Worm (Caenorhabditis elegans) whole organism, L4 larva: ENCODE measurements around the gene dhs-24.

Source experiments
- F10B5.3 ChIP-seq: sonication (generic microtip); optimal IDR thresholded peaks from 2 replicates; lab custom pipeline; 2016; ENCODE audit warnings: mild to moderate bottlenecking, missing genetic modification characterization, missing compliant biosample characterization
- T20F7.1 ChIP-seq: fragments of 200-800 bp; sonication (Bioruptor generic); optimal IDR thresholded peaks from 2 replicates; lab custom pipeline; 2018; ENCODE audit warnings: mild to moderate bottlenecking, missing genetic modification characterization, missing compliant biosample characterization
- T26A8.4 ChIP-seq: fragments of 200-800 bp; sonication (Bioruptor generic); IDR thresholded peaks from 2 replicates; pipeline ENCODE4 v1.3.6; 2022; ENCODE audit warnings: missing genetic modification characterization, missing compliant biosample characterization
- ZK337.2 ChIP-seq: fragments of 200-800 bp; sonication (Bioruptor generic); IDR thresholded peaks from 2 replicates; pipeline ENCODE4 v1.3.6; 2022; ENCODE audit warnings: missing genetic modification reagents, missing genetic modification characterization, missing compliant biosample characterization
- ZK546.5 ChIP-seq, 2 experiments: sonication (generic microtip); optimal IDR thresholded peaks; 2 replicates each; lab custom pipeline; 2017; ENCODE audit warnings: missing biosample characterization in 2 of 2, missing genetic modification characterization in 2 of 2
- aha-1 ChIP-seq: fragments of 150-350 bp; peaks from one replicate; lab custom pipeline; 2014; ENCODE audit warnings: missing biosample characterization, missing genetic modification characterization
- aly-2 ChIP-seq: sonication (generic microtip); optimal IDR thresholded peaks from 2 replicates; lab custom pipeline; 2018; ENCODE audit warnings: missing biosample characterization, missing genetic modification characterization
- ceh-20 ChIP-seq: fragments of 200-800 bp; sonication (Bioruptor generic); IDR thresholded peaks from 2 replicates; pipeline ENCODE4 v1.3.6; 2022; ENCODE audit warnings: missing genetic modification reagents, missing genetic modification characterization, missing compliant biosample characterization
- ceh-28 ChIP-seq: fragments of 150-350 bp; optimal IDR thresholded peaks from 2 replicates; lab custom pipeline; 2014; ENCODE audit warnings: missing biosample characterization, missing genetic modification reagents, missing genetic modification characterization
- ceh-32 ChIP-seq: sonication (generic microtip); optimal IDR thresholded peaks from 2 replicates; lab custom pipeline; 2016; ENCODE audit warnings: mild to moderate bottlenecking, missing genetic modification characterization, missing compliant biosample characterization; ENCODE audit not compliant: poor library complexity
- ceh-44 ChIP-seq: fragments of 200-800 bp; sonication (Bioruptor generic); IDR thresholded peaks from 2 replicates; pipeline ENCODE4 v1.3.6; 2022; ENCODE audit warnings: missing genetic modification reagents, missing genetic modification characterization, missing compliant biosample characterization
- ceh-62 ChIP-seq: sonication (generic microtip); optimal IDR thresholded peaks from 2 replicates; lab custom pipeline; 2017; ENCODE audit warnings: missing biosample characterization, missing genetic modification characterization
- daf-16 ChIP-seq, 3 experiments: sonication (generic microtip); optimal IDR thresholded peaks; 2 replicates each; lab custom pipeline; 2016 to 2017; ENCODE audit warnings: missing genetic modification characterization in 3 of 3, missing genetic modification reagents in 3 of 3, mild to moderate bottlenecking in 2 of 3, missing compliant biosample characterization in 2 of 3, missing biosample characterization in 1 of 3, moderate library complexity in 1 of 3
- daf-19 ChIP-seq: fragments of 200-800 bp; sonication (Bioruptor generic); conservative IDR thresholded peaks from 2 replicates; pipeline ENCODE4 v1.3.6; 2022; ENCODE audit warnings: missing genetic modification characterization, missing compliant biosample characterization
- daf-8 ChIP-seq: fragments of 200-800 bp; sonication (Bioruptor generic); IDR thresholded peaks from 2 replicates; pipeline ENCODE4 v1.3.6; 2022; ENCODE audit warnings: missing genetic modification characterization, missing compliant biosample characterization
- dmd-9 ChIP-seq: fragments of 200-800 bp; sonication (Bioruptor generic); IDR thresholded peaks from 2 replicates; pipeline ENCODE4 v1.3.6; 2022; ENCODE audit warnings: missing genetic modification reagents, missing genetic modification characterization, missing compliant biosample characterization
- dve-1 ChIP-seq: sonication (generic microtip); optimal IDR thresholded peaks from 2 replicates; lab custom pipeline; 2017; ENCODE audit warnings: antibody characterized with exemption, mild to moderate bottlenecking, missing genetic modification characterization, missing compliant biosample characterization; ENCODE audit not compliant: insufficient read depth
- egl-27 ChIP-seq: sonication (generic microtip); optimal IDR thresholded peaks from 3 replicates; lab custom pipeline; 2017; ENCODE audit warnings: missing biosample characterization, missing genetic modification reagents, missing genetic modification characterization
- egl-43 ChIP-seq: fragments of 200-800 bp; sonication (Bioruptor generic); IDR thresholded peaks from 2 replicates; pipeline ENCODE4 v1.3.6; 2022; ENCODE audit warnings: missing genetic modification reagents, missing genetic modification characterization, missing compliant biosample characterization
- fkh-10 ChIP-seq: fragments of 150-350 bp; optimal IDR thresholded peaks from 2 replicates; lab custom pipeline; 2014; ENCODE audit warnings: missing biosample characterization, missing genetic modification reagents, missing genetic modification characterization
- hlh-11 ChIP-seq: fragments of 200-800 bp; sonication (Bioruptor generic); optimal IDR thresholded peaks from 2 replicates; lab custom pipeline; 2018; ENCODE audit warnings: mild to moderate bottlenecking, missing genetic modification characterization, missing compliant biosample characterization
- lim-7 ChIP-seq: fragments of 200-800 bp; sonication (Bioruptor generic); IDR thresholded peaks from 2 replicates; pipeline ENCODE4 v1.3.6; 2022; ENCODE audit warnings: missing genetic modification characterization, missing compliant biosample characterization
- lin-1 ChIP-seq: fragments of 200-800 bp; sonication (Bioruptor generic); IDR thresholded peaks from 2 replicates; pipeline ENCODE4 v1.3.6; 2022; ENCODE audit warnings: missing genetic modification reagents, missing genetic modification characterization, missing compliant biosample characterization
- lin-13 ChIP-seq: fragments of 150-350 bp; optimal IDR thresholded peaks from 2 replicates; lab custom pipeline; 2014; ENCODE audit warnings: missing biosample characterization, missing genetic modification reagents, missing genetic modification characterization
- lin-15B ChIP-seq: fragments of 150-350 bp; sonication (generic microtip); optimal IDR thresholded peaks from 3 replicates; lab custom pipeline; 2014; ENCODE audit warnings: missing biosample characterization, missing genetic modification characterization
- lin-39 ChIP-seq: fragments of 150-350 bp; optimal IDR thresholded peaks from 2 replicates; lab custom pipeline; 2014; ENCODE audit warnings: missing biosample characterization, missing genetic modification reagents, missing genetic modification characterization
- lsy-2 ChIP-seq, 2 experiments: fragments of 150-350 bp in 1 of 2; sonication (generic microtip) in 1 of 2; optimal IDR thresholded peaks; 2 replicates each; lab custom pipeline; 2014 to 2017; ENCODE audit warnings: missing biosample characterization in 2 of 2, missing genetic modification characterization in 2 of 2
- madf-5 ChIP-seq, 2 experiments: fragments of 200-800 bp; sonication (Bioruptor generic); IDR thresholded peaks; 2 replicates each; pipeline ENCODE4 v1.3.6; 2022; ENCODE audit warnings: missing compliant biosample characterization in 2 of 2, missing genetic modification characterization in 2 of 2
- madf-9 ChIP-seq: fragments of 200-800 bp; sonication (Bioruptor generic); conservative IDR thresholded peaks from 2 replicates; pipeline ENCODE4 v1.3.6; 2022; ENCODE audit warnings: missing genetic modification reagents, missing genetic modification characterization, missing compliant biosample characterization
- mep-1 ChIP-seq: fragments of 150-350 bp; sonication (generic microtip); optimal IDR thresholded peaks from 3 replicates; lab custom pipeline; 2014; ENCODE audit warnings: missing biosample characterization, missing genetic modification characterization
- mes-2 ChIP-seq: sonication (generic microtip); optimal IDR thresholded peaks from 2 replicates; lab custom pipeline; 2016; ENCODE audit warnings: missing genotype, mild to moderate bottlenecking, missing genetic modification characterization, missing compliant biosample characterization; ENCODE audit not compliant: poor library complexity, severe bottlenecking
- nhr-11 ChIP-seq: fragments of 150-350 bp; optimal IDR thresholded peaks from 2 replicates; lab custom pipeline; 2014; ENCODE audit warnings: missing biosample characterization, missing genetic modification characterization
- nhr-6 ChIP-seq: fragments of 150-350 bp; optimal IDR thresholded peaks from 2 replicates; lab custom pipeline; 2014; ENCODE audit warnings: missing biosample characterization, missing genetic modification characterization
- nhr-76 ChIP-seq: fragments of 150-350 bp; optimal IDR thresholded peaks from 2 replicates; lab custom pipeline; 2014; ENCODE audit warnings: missing biosample characterization, missing genetic modification characterization
- nhr-77 ChIP-seq: fragments of 150-350 bp; optimal IDR thresholded peaks from 2 replicates; lab custom pipeline; 2014; ENCODE audit warnings: missing biosample characterization, missing genetic modification characterization
- php-3 ChIP-seq: fragments of 200-800 bp; sonication (Bioruptor generic); IDR thresholded peaks from 2 replicates; pipeline ENCODE4 v1.3.6; 2022; ENCODE audit warnings: missing genetic modification reagents, missing genetic modification characterization, missing compliant biosample characterization
- pqm-1 ChIP-seq: sonication (generic microtip); optimal IDR thresholded peaks from 2 replicates; lab custom pipeline; 2017; ENCODE audit warnings: missing biosample characterization, missing genetic modification characterization
- saeg-2 ChIP-seq: fragments of 200-800 bp; sonication (Bioruptor generic); IDR thresholded peaks from 2 replicates; pipeline ENCODE4 v1.3.6; 2022; ENCODE audit warnings: missing genetic modification reagents, missing genetic modification characterization, missing compliant biosample characterization
- set-16 ChIP-seq: fragments of 200-800 bp; sonication (Bioruptor generic); IDR thresholded peaks from 2 replicates; pipeline ENCODE4 v1.3.6; 2022; ENCODE audit warnings: missing genetic modification reagents, missing genetic modification characterization, missing compliant biosample characterization
- snpc-1.2 ChIP-seq: fragments of 200-800 bp; sonication (Bioruptor generic); IDR thresholded peaks from 2 replicates; pipeline ENCODE4 v1.3.6; 2022; ENCODE audit warnings: missing genetic modification reagents, missing genetic modification characterization, missing compliant biosample characterization
- spr-3 ChIP-seq: fragments of 200-800 bp; sonication (Bioruptor generic); optimal IDR thresholded peaks from 2 replicates; lab custom pipeline; 2018; ENCODE audit warnings: mild to moderate bottlenecking, missing genetic modification characterization, missing compliant biosample characterization
- tag-97 ChIP-seq: fragments of 200-800 bp; sonication (Bioruptor generic); IDR thresholded peaks from 2 replicates; pipeline ENCODE4 v1.3.6; 2022; ENCODE audit warnings: missing genetic modification characterization, missing compliant biosample characterization
- tra-1 ChIP-seq: fragments of 200-800 bp; sonication (Bioruptor generic); IDR thresholded peaks from 2 replicates; pipeline ENCODE4 v1.3.6; 2022; ENCODE audit warnings: missing genetic modification reagents, missing genetic modification characterization, missing compliant biosample characterization
- unc-62 ChIP-seq, 3 experiments: fragments of 150-350 bp in 1 of 3; sonication (generic microtip); optimal IDR thresholded peaks in 2 of 3; peaks in 1 of 3; 1 replicate in 1 of 3; 2 replicates in 2 of 3; lab custom pipeline; 2014 to 2017; ENCODE audit warnings: missing biosample characterization in 3 of 3, missing genetic modification characterization in 3 of 3, missing genetic modification reagents in 3 of 3, missing genotype in 1 of 3
- vab-7 ChIP-seq: fragments of 200-800 bp; sonication (Bioruptor generic); IDR thresholded peaks from 2 replicates; pipeline ENCODE4 v1.3.6; 2022; ENCODE audit warnings: missing genetic modification reagents, missing genetic modification characterization, missing compliant biosample characterization
- zfp-2 ChIP-seq: sonication (generic microtip); optimal IDR thresholded peaks from 2 replicates; lab custom pipeline; 2016; ENCODE audit warnings: mild to moderate bottlenecking, missing genetic modification characterization, missing compliant biosample characterization
- zfp-3 ChIP-seq: fragments of 200-800 bp; sonication (Bioruptor generic); conservative IDR thresholded peaks from 2 replicates; pipeline ENCODE4 v1.3.6; 2022; ENCODE audit warnings: missing genetic modification reagents, missing genetic modification characterization, missing compliant biosample characterization
- zip-2 ChIP-seq: fragments of 150-350 bp; optimal IDR thresholded peaks from 2 replicates; lab custom pipeline; 2014; ENCODE audit warnings: missing biosample characterization, missing genetic modification characterization
- ztf-7 ChIP-seq: fragments of 150-350 bp; optimal IDR thresholded peaks from 2 replicates; lab custom pipeline; 2014; ENCODE audit warnings: missing biosample characterization, missing genetic modification characterization

Gene dhs-24

ce11 chrV:19897557-19897956 is 48.9 kb downstream of the dhs-24 start (continued):
- TF ChIP-seq zfp-3 (GFP tag; lab: Robert Waterston, UW) (no peak), vab-7 (GFP tag; lab: Robert Waterston, UW) (no peak), ceh-28 (tag; lab: Kevin White, UChicago) (no peak), hlh-11 (tag; lab: Kevin White, UChicago) (peak; percentile 38), tra-1 (GFP tag; lab: Robert Waterston, UW) (no peak), lin-13 (GFP tag; lab: Kevin White, UChicago) (peak; percentile 48), ceh-20 (GFP tag; lab: Robert Waterston, UW) (no peak), tag-97 (GFP tag; lab: Robert Waterston, UW) (no peak), ceh-32 (tag; lab: Kevin White, UChicago) (no peak), daf-8 (GFP tag; lab: Robert Waterston, UW) (no peak), snpc-1.2 (GFP tag; lab: Robert Waterston, UW) (no peak), lin-1 (no peak), madf-9 (GFP tag; lab: Robert Waterston, UW) (no peak), aha-1 (tag; lab: Kevin White, UChicago) (no peak), mes-2 (tag; lab: Kevin White, UChicago) (peak; percentile 44), lim-7 (no peak), dve-1 (peak; percentile 17), egl-27 (tag; lab: Kevin White, UChicago) (no peak), ZK337.2 (no peak), saeg-2 (GFP tag; lab: Robert Waterston, UW) (no peak), T20F7.1 (GFP tag; lab: Kevin White, UChicago) (no peak), lin-15B (tag; lab: Kevin White, UChicago) (no peak), lsy-2 (tag; optimal IDR thresholded peaks at IDR 0.05; lab: Kevin White, UChicago) (peak in 1 of 2 experiments; percentile 77), ceh-62 (tag; lab: Kevin White, UChicago) (no peak), unc-62 (GFP tag; optimal IDR thresholded peaks at IDR 0.05 in 1 of 2; lab: Kevin White, UChicago) (peak in 1 of 2 experiments; percentile 52), unc-62 (tag; optimal IDR thresholded peaks at IDR 0.05; lab: Kevin White, UChicago) (no peak), ceh-44 (GFP tag; lab: Robert Waterston, UW) (no peak), fkh-10 (no peak), zip-2 (no peak), egl-43 (GFP tag; lab: Robert Waterston, UW) (no peak), pqm-1 (tag; lab: Kevin White, UChicago) (no peak), ZK546.5 (tag; optimal IDR thresholded peaks at IDR 0.05; lab: Kevin White, UChicago) (no peak), T26A8.4 (GFP tag; lab: Robert Waterston, UW) (no peak), set-16 (GFP tag; lab: Robert Waterston, UW) (no peak), spr-3 (GFP tag; lab: Kevin White, UChicago) (no peak), nhr-6 (tag; lab: Kevin White, UChicago) (no peak), F10B5.3 (tag; lab: Kevin White, UChicago) (no peak), ztf-7 (tag; lab: Kevin White, UChicago) (no peak)

- TF ChIP-seq spr-3 (GFP tag; lab: Kevin White, UChicago) (no peak), mep-1 (tag; lab: Kevin White, UChicago) (no peak), madf-9 (GFP tag; lab: Robert Waterston, UW) (no peak), lim-7 (no peak), ZK337.2 (no peak), nhr-76 (no peak), lin-39 (no peak), dmd-9 (GFP tag; lab: Robert Waterston, UW) (no peak), nhr-77 (no peak), nhr-11 (tag; lab: Kevin White, UChicago) (no peak), daf-16 (GFP tag; optimal IDR thresholded peaks at IDR 0.05; lab: Kevin White, UChicago) (no peak), daf-16 (tag; optimal IDR thresholded peaks at IDR 0.05; lab: Kevin White, UChicago) (no peak), aly-2 (tag; lab: Kevin White, UChicago) (no peak), zfp-2 (tag; lab: Kevin White, UChicago) (no peak), php-3 (no peak), daf-19 (no peak), madf-5 (GFP tag; IDR thresholded peaks at IDR 0.05; lab: Robert Waterston, UW) (no peak)
Observed at ce11 chrV:19895250-19895649, 51.2 kb downstream of the dhs-24 start, which contains the start of gene gly-4. Gene gly-4 (minus strand): TSS chrV:19895350.
